Worm (Caenorhabditis elegans): Measurements from ENCODE around the gene ZC449.5.

The ZC449.5 gene

DNA sequence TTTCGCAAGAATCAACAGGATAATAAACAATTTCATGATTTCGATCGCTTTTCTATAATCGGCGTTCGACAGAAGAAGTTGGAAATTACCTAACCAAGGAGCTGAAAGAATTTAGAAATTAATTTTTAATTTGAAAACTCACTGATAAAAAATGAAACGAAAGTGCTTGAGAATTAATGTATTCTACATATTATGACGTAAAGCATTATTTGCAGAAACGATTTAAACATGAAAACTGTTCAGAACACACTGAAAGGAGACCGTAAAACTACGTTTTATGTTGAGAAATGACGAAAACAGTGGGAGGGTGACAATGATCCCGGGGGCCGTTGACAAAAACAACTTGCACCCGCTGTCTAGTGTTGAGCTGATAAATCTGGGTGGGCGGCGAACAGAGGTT, at the start of gene ZC449.5:
Gene ZC449.5, minus strand, starts transcription at position 101 of the 400 bp plus-strand sequence.
- no peak for TF ChIP-seq B0310.2 (tag; optimal IDR thresholded peaks at IDR 0.05)
- TF ChIP-seq hmbx-1 (tag; optimal IDR thresholded peaks at IDR 0.05): no peak
- no peak for TF ChIP-seq flt-1 (GFP tag; IDR thresholded peaks at IDR 0.05)
- no peak for TF ChIP-seq scrt-1 (GFP tag; IDR thresholded peaks at IDR 0.05)
- TF ChIP-seq F13C5.2 (tag; optimal IDR thresholded peaks at IDR 0.05): no peak
- TF ChIP-seq ets-7 (tag; optimal IDR thresholded peaks at IDR 0.05): no peak
- TF ChIP-seq tbx-11 (GFP tag; IDR thresholded peaks at IDR 0.05): no peak
- no peak for TF ChIP-seq tra-4 (tag; optimal IDR thresholded peaks at IDR 0.05)
- no peak for TF ChIP-seq ceh-13 (GFP tag; optimal IDR thresholded peaks at IDR 0.05)
- no peak for TF ChIP-seq ama-1 (optimal IDR thresholded peaks at IDR 0.05)
- TF ChIP-seq aly-1 (tag; optimal IDR thresholded peaks at IDR 0.05): no peak
- no peak for TF ChIP-seq ceh-36 (tag; optimal IDR thresholded peaks at IDR 0.05)
- TF ChIP-seq hnd-1 (tag; optimal IDR thresholded peaks at IDR 0.05): no peak
- TF ChIP-seq hmg-4 (GFP tag; optimal IDR thresholded peaks at IDR 0.05): no peak
- no peak for TF ChIP-seq pes-1 (GFP tag; IDR thresholded peaks at IDR 0.05)
- TF ChIP-seq tbx-37 (GFP tag; conservative IDR thresholded peaks at IDR 0.05): no peak
- TF ChIP-seq sea-1 (GFP tag; conservative IDR thresholded peaks at IDR 0.05): no peak

DNA sequence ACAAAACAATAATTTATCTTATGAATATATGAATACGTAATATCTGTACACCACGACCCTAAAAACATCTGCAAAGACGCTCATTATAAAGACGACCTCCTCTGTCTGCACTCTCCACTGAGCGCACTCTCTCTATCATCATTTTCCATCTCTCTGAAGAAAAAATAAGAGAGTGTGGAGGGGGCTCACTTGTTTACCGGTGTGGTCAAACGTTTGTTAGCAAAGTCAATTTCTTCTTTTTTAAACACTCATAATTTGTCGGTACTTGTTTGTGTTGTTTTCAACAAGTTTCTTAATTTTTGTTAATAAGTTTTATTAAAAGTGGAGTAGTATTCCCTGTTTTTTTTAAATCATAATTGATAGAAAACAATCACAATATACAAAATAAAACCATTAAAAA, 48.6 kb upstream of the ZC449.5 start:
- TF ChIP-seq hmbx-1 (tag; optimal IDR thresholded peaks at IDR 0.05): no peak
- no peak for TF ChIP-seq B0310.2 (tag; optimal IDR thresholded peaks at IDR 0.05)
- no peak for TF ChIP-seq ama-1 (optimal IDR thresholded peaks at IDR 0.05)
- no peak for TF ChIP-seq ceh-36 (tag; optimal IDR thresholded peaks at IDR 0.05)
- TF ChIP-seq aly-1 (tag; optimal IDR thresholded peaks at IDR 0.05): no peak
- no peak for TF ChIP-seq tra-4 (tag; optimal IDR thresholded peaks at IDR 0.05)
- no peak for TF ChIP-seq ceh-13 (GFP tag; optimal IDR thresholded peaks at IDR 0.05)

ce11 chrX:5085465-5085864, 47.9 kb upstream of the ZC449.5 start:
- TF ChIP-seq hmbx-1 (tag; optimal IDR thresholded peaks at IDR 0.05) (peak; percentile 88), ets-7 (tag; optimal IDR thresholded peaks at IDR 0.05) (peak; percentile 88), hmg-4 (GFP tag; optimal IDR thresholded peaks at IDR 0.05) (peak; percentile 98), ceh-13 (GFP tag; optimal IDR thresholded peaks at IDR 0.05) (peak; percentile 94), tra-4 (tag; optimal IDR thresholded peaks at IDR 0.05) (peak; percentile 95), pes-1 (GFP tag; IDR thresholded peaks at IDR 0.05) (peak; percentile 96), hnd-1 (tag; optimal IDR thresholded peaks at IDR 0.05) (peak; percentile 91), tbx-37 (GFP tag; conservative IDR thresholded peaks at IDR 0.05) (peak; percentile 88), sea-1 (GFP tag; conservative IDR thresholded peaks at IDR 0.05) (peak; percentile 95), flt-1 (GFP tag; IDR thresholded peaks at IDR 0.05) (peak; percentile 96), B0310.2 (tag; optimal IDR thresholded peaks at IDR 0.05) (peak; percentile 95), tbx-11 (GFP tag; IDR thresholded peaks at IDR 0.05) (peak; percentile 98), aly-1 (tag; optimal IDR thresholded peaks at IDR 0.05) (peak; percentile 94), scrt-1 (GFP tag; IDR thresholded peaks at IDR 0.05) (peak; percentile 97), ama-1 (optimal IDR thresholded peaks at IDR 0.05) (no peak), ceh-36 (tag; optimal IDR thresholded peaks at IDR 0.05) (peak; percentile 94), F13C5.2 (tag; optimal IDR thresholded peaks at IDR 0.05) (peak; percentile 98)

DNA sequence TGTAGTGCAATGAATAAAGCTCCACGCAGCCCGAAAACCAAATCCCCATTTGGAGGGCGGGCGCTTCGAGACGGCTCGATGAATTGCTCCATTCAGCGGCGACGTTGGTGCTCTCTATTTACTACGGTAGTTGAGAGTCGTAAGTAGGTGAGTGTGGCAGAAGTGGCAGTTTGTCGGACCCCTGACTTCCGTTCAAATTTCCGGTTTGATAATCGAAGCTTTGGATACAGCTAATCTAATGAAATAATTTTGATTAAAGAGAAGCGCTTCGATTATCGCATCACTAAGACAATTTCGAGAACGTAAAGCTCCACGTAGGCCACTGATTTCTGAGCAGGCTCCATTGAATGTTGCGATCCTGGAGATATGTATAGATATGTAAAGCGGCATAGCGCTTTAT, 46.9 kb upstream of the ZC449.5 start, which contains the start of gene ets-5:
Gene ets-5, minus strand, starts transcription at position 32 of the 400 bp plus-strand sequence.
- TF ChIP-seq pes-1 (GFP tag; IDR thresholded peaks at IDR 0.05) (no peak), ets-7 (tag; optimal IDR thresholded peaks at IDR 0.05) (no peak), aly-1 (tag; optimal IDR thresholded peaks at IDR 0.05) (no peak), sea-1 (GFP tag; conservative IDR thresholded peaks at IDR 0.05) (no peak), scrt-1 (GFP tag; IDR thresholded peaks at IDR 0.05) (no peak), B0310.2 (tag; optimal IDR thresholded peaks at IDR 0.05) (no peak), hnd-1 (tag; optimal IDR thresholded peaks at IDR 0.05) (no peak), hmbx-1 (tag; optimal IDR thresholded peaks at IDR 0.05) (no peak), ceh-36 (tag; optimal IDR thresholded peaks at IDR 0.05) (no peak), ama-1 (optimal IDR thresholded peaks at IDR 0.05) (no peak), tbx-37 (GFP tag; conservative IDR thresholded peaks at IDR 0.05) (no peak), tra-4 (tag; optimal IDR thresholded peaks at IDR 0.05) (no peak), flt-1 (GFP tag; IDR thresholded peaks at IDR 0.05) (no peak), hmg-4 (GFP tag; optimal IDR thresholded peaks at IDR 0.05) (no peak), tbx-11 (GFP tag; IDR thresholded peaks at IDR 0.05) (no peak), ceh-13 (GFP tag; optimal IDR thresholded peaks at IDR 0.05) (no peak), F13C5.2 (tag; optimal IDR thresholded peaks at IDR 0.05) (no peak)

DNA sequence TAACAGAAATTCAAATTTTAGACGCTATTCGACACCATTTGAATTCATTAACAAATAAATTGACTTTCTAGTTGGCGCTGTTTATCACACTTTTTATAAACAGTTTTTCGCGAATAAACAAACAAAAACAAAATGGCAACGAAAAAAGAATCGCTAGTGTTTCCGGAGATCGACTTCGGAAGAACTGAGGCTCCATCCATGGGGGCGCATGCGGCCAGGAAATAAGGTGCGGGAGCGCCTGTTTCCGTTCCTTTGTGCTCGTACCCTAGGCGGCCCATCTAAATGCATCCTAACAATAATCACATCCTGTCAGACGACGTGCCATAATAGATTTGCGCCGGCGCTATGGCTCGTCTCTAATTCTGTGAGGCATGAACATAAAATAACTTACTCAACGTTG, 46.5 kb upstream of the ZC449.5 start:
- TF ChIP-seq tra-4 (tag; optimal IDR thresholded peaks at IDR 0.05) (no peak), B0310.2 (tag; optimal IDR thresholded peaks at IDR 0.05) (no peak)

ce11 chrX:5079297-5079696, 41.7 kb upstream of the ZC449.5 start:
- no peak for TF ChIP-seq hnd-1 (tag; optimal IDR thresholded peaks at IDR 0.05)
- no peak for TF ChIP-seq ama-1 (optimal IDR thresholded peaks at IDR 0.05)
- TF ChIP-seq hmg-4 (GFP tag; optimal IDR thresholded peaks at IDR 0.05): no peak
- TF ChIP-seq scrt-1 (GFP tag; IDR thresholded peaks at IDR 0.05): no peak
- TF ChIP-seq hmbx-1 (tag; optimal IDR thresholded peaks at IDR 0.05): no peak
- no peak for TF ChIP-seq tra-4 (tag; optimal IDR thresholded peaks at IDR 0.05)
- TF ChIP-seq ets-7 (tag; optimal IDR thresholded peaks at IDR 0.05): no peak
- no peak for TF ChIP-seq pes-1 (GFP tag; IDR thresholded peaks at IDR 0.05)
- TF ChIP-seq flt-1 (GFP tag; IDR thresholded peaks at IDR 0.05): no peak
- TF ChIP-seq tbx-11 (GFP tag; IDR thresholded peaks at IDR 0.05): no peak
- no peak for TF ChIP-seq B0310.2 (tag; optimal IDR thresholded peaks at IDR 0.05)
- TF ChIP-seq ceh-36 (tag; optimal IDR thresholded peaks at IDR 0.05): no peak
- no peak for TF ChIP-seq ceh-13 (GFP tag; optimal IDR thresholded peaks at IDR 0.05)
- no peak for TF ChIP-seq tbx-37 (GFP tag; conservative IDR thresholded peaks at IDR 0.05)
- TF ChIP-seq sea-1 (GFP tag; conservative IDR thresholded peaks at IDR 0.05): no peak
- no peak for TF ChIP-seq aly-1 (tag; optimal IDR thresholded peaks at IDR 0.05)
- TF ChIP-seq F13C5.2 (tag; optimal IDR thresholded peaks at IDR 0.05): no peak

ce11 chrX:5077696-5078343, 40.2 kb upstream of the ZC449.5 start, which contains the start of gene cal-5:
Gene cal-5, minus strand, starts transcription at chrX:5077961.
- TF ChIP-seq ets-7 (tag; optimal IDR thresholded peaks at IDR 0.05) (no peak), tra-4 (tag; optimal IDR thresholded peaks at IDR 0.05) (no peak), B0310.2 (tag; optimal IDR thresholded peaks at IDR 0.05) (no peak), hmbx-1 (tag; optimal IDR thresholded peaks at IDR 0.05) (no peak), ama-1 (optimal IDR thresholded peaks at IDR 0.05) (no peak), sea-1 (GFP tag; conservative IDR thresholded peaks at IDR 0.05) (no peak), aly-1 (tag; optimal IDR thresholded peaks at IDR 0.05) (peak; percentile 8), ceh-36 (tag; optimal IDR thresholded peaks at IDR 0.05) (no peak), scrt-1 (GFP tag; IDR thresholded peaks at IDR 0.05) (no peak), pes-1 (GFP tag; IDR thresholded peaks at IDR 0.05) (no peak), hnd-1 (tag; optimal IDR thresholded peaks at IDR 0.05) (no peak), tbx-37 (GFP tag; conservative IDR thresholded peaks at IDR 0.05) (no peak), tbx-11 (GFP tag; IDR thresholded peaks at IDR 0.05) (0 out of 2 replicates have a peak, but pooled peaks have one; percentile 25), hmg-4 (GFP tag; optimal IDR thresholded peaks at IDR 0.05) (peak; percentile 74)
